Worm (Caenorhabditis elegans): ENCODE results near the gene F59F4.3.

- TF ChIP-seq ceh-58 (GFP tag; IDR thresholded peaks at IDR 0.05) (no peak), Y53G8AR.9 (GFP tag; conservative IDR thresholded peaks at IDR 0.05) (no peak), lin-40 (tag; optimal IDR thresholded peaks at IDR 0.05) (peak; percentile 28), ztf-25 (GFP tag; IDR thresholded peaks at IDR 0.05) (no peak)
Measured at ce11 chrX:15860556-15861008, 13.2 kb upstream of the F59F4.3 start, which contains the start of gene F53H4.6.
